Worm (Caenorhabditis elegans): Measurements from ENCODE around the gene K08D8.5.

ce11 chrIV:12900267-12900666, 11.7 kb downstream of the K08D8.5 start, which contains the start of gene K08D8.10:
- TF ChIP-seq F13H6.1 (tag; optimal IDR thresholded peaks at IDR 0.05) (no peak), mec-3 (tag; optimal IDR thresholded peaks at IDR 0.05; ENCODE audit: borderline replicate concordance) (no peak), lin-11 (tag; optimal IDR thresholded peaks at IDR 0.05) (no peak), pag-3 (tag; optimal IDR thresholded peaks at IDR 0.05; ENCODE audit: borderline replicate concordance) (no peak), ttx-3 (tag; optimal IDR thresholded peaks at IDR 0.05) (no peak), pha-4 (tag; optimal IDR thresholded peaks at IDR 0.05) (no peak), Y22D7AL.16 (tag; optimal IDR thresholded peaks at IDR 0.05) (no peak), dmd-4 (tag; optimal IDR thresholded peaks at IDR 0.05; ENCODE audit: borderline replicate concordance) (no peak), ceh-19 (GFP tag; optimal IDR thresholded peaks at IDR 0.05) (no peak), sox-4 (tag; optimal IDR thresholded peaks at IDR 0.05) (no peak)

Measured in whole organism, late embryonic.